Fruit fly (Drosophila melanogaster) whole organism, embryonic: Measurements from ENCODE around the gene CG32544.

Experiments used
- ATbp ChIP-seq: fragments of 200-800 bp; sonication (Bioruptor generic); optimal IDR thresholded peaks from 2 replicates; lab custom pipeline; 2017; ENCODE audit warnings: missing biosample characterization, mild to moderate bottlenecking, missing genetic modification characterization, missing genetic modification reagents
- Antp ChIP-seq: fragments of 200-800 bp; sonication (Bioruptor generic); optimal IDR thresholded peaks from 3 replicates; lab custom pipeline; 2016; ENCODE audit warnings: missing biosample characterization, missing genetic modification characterization
- Bgb ChIP-seq: fragments of 200-800 bp; sonication (Bioruptor generic); IDR thresholded peaks from 2 replicates; pipeline ENCODE4 v1.3.6; 2022; ENCODE audit warnings: missing biosample characterization, missing genetic modification characterization; ENCODE audit not compliant: partially characterized antibody
- Blimp-1 ChIP-seq: fragments of 200-800 bp; sonication (Bioruptor generic); optimal IDR thresholded peaks from 3 replicates; lab custom pipeline; 2018; ENCODE audit warnings: missing biosample characterization, missing genetic modification characterization, mild to moderate bottlenecking, moderate library complexity, missing genetic modification reagents
- Bteb2 ChIP-seq: fragments of 200-800 bp; sonication (Bioruptor generic); optimal IDR thresholded peaks from 2 replicates; lab custom pipeline; 2016; ENCODE audit warnings: missing biosample characterization, missing genetic modification characterization
- CG10462 ChIP-seq: fragments of 200-800 bp; sonication (Bioruptor generic); optimal IDR thresholded peaks from 2 replicates; lab custom pipeline; 2016; ENCODE audit warnings: missing biosample characterization, missing genetic modification characterization
- CG11085 ChIP-seq: fragments of 200-800 bp; sonication (Bioruptor generic); IDR thresholded peaks from 2 replicates; pipeline ENCODE4 v1.3.6; 2022; ENCODE audit warnings: missing biosample characterization, missing genetic modification characterization
- CG11504 ChIP-seq: fragments of 200-800 bp; sonication (Bioruptor generic); optimal IDR thresholded peaks from 3 replicates; lab custom pipeline; 2019; ENCODE audit warnings: missing biosample characterization, mild to moderate bottlenecking, missing genetic modification characterization, moderate library complexity
- CG12219 ChIP-seq: fragments of 200-800 bp; sonication (Bioruptor generic); optimal IDR thresholded peaks from 3 replicates; lab custom pipeline; 2018; ENCODE audit warnings: missing biosample characterization, mild to moderate bottlenecking, missing genetic modification characterization
- CG12236 ChIP-seq: fragments of 200-800 bp; sonication (Bioruptor generic); optimal IDR thresholded peaks from 2 replicates; lab custom pipeline; 2016; ENCODE audit warnings: missing biosample characterization, missing genetic modification characterization
- CG15601 ChIP-seq: fragments of 200-800 bp; sonication (Bioruptor generic); optimal IDR thresholded peaks from 3 replicates; lab custom pipeline; 2019; ENCODE audit warnings: missing biosample characterization, mild to moderate bottlenecking, missing genetic modification characterization, moderate library complexity
- CG1602 ChIP-seq: fragments of 200-800 bp; sonication (Bioruptor generic); optimal IDR thresholded peaks from 3 replicates; lab custom pipeline; 2016; ENCODE audit warnings: missing biosample characterization, missing genetic modification characterization
- CG1603 ChIP-seq: fragments of 200-800 bp; sonication (Bioruptor generic); optimal IDR thresholded peaks from 2 replicates; lab custom pipeline; 2019; ENCODE audit warnings: missing biosample characterization, mild to moderate bottlenecking, missing genetic modification characterization, moderate library complexity
- CG16779 ChIP-seq: fragments of 200-800 bp; sonication (Bioruptor generic); IDR thresholded peaks from 2 replicates; pipeline ENCODE4 v1.3.6; 2022; ENCODE audit warnings: missing biosample characterization, missing genetic modification characterization
- CG16815 ChIP-seq: fragments of 200-800 bp; sonication (Bioruptor generic); optimal IDR thresholded peaks from 3 replicates; lab custom pipeline; 2017; ENCODE audit warnings: missing biosample characterization, mild to moderate bottlenecking, missing genetic modification characterization
- CG17361 ChIP-seq: fragments of 200-800 bp; sonication (Bioruptor generic); IDR thresholded peaks from 3 replicates; pipeline ENCODE4 v1.3.6; 2022; ENCODE audit warnings: missing biosample characterization, missing genetic modification characterization
- CG17829 ChIP-seq: fragments of 200-800 bp; optimal IDR thresholded peaks from 2 replicates; lab custom pipeline; 2019; ENCODE audit warnings: missing biosample characterization, mild to moderate bottlenecking, missing genetic modification characterization, moderate library complexity
- CG1832 ChIP-seq: fragments of 200-800 bp; sonication (Bioruptor generic); optimal IDR thresholded peaks from 2 replicates; lab custom pipeline; 2017; ENCODE audit warnings: missing biosample characterization, mild to moderate bottlenecking, missing genetic modification characterization, inconsistent platforms
- CG3726 ChIP-seq: fragments of 200-800 bp; sonication (Bioruptor generic); IDR thresholded peaks from 3 replicates; pipeline ENCODE4, ENCODE4 v1.3.6; 2022; ENCODE audit warnings: missing biosample characterization, missing genetic modification characterization
- CG4328 ChIP-seq: fragments of 200-800 bp; sonication (Bioruptor generic); optimal IDR thresholded peaks from 3 replicates; lab custom pipeline; 2017; ENCODE audit warnings: missing biosample characterization, missing genetic modification reagents, missing genetic modification characterization
- CG6175 ChIP-seq: fragments of 200-800 bp; sonication (Bioruptor generic); IDR thresholded peaks from 3 replicates; pipeline ENCODE4 v1.3.6; 2022; ENCODE audit warnings: missing biosample characterization, missing genetic modification characterization
- CG6272 ChIP-seq: fragments of 200-800 bp; sonication (Bioruptor generic); IDR thresholded peaks from 2 replicates; pipeline ENCODE4 v1.3.6; 2022; ENCODE audit warnings: missing biosample characterization, missing genetic modification characterization
- CG6854 ChIP-seq: fragments of 200-800 bp; sonication (Bioruptor generic); optimal IDR thresholded peaks from 3 replicates; lab custom pipeline; 2017; ENCODE audit warnings: missing biosample characterization, mild to moderate bottlenecking, missing genetic modification characterization
- CG7839 ChIP-seq: fragments of 200-800 bp; sonication (Bioruptor generic); optimal IDR thresholded peaks from 3 replicates; lab custom pipeline; 2018; ENCODE audit warnings: missing biosample characterization, mild to moderate bottlenecking, missing genetic modification characterization, moderate library complexity
- CG8388 ChIP-seq: fragments of 200-800 bp; sonication (Bioruptor generic); optimal IDR thresholded peaks from 2 replicates; lab custom pipeline; 2019; ENCODE audit warnings: missing biosample characterization, mild to moderate bottlenecking, missing genetic modification characterization, moderate library complexity
- CG9727 ChIP-seq: fragments of 200-800 bp; sonication (Bioruptor generic); optimal IDR thresholded peaks from 3 replicates; lab custom pipeline; 2017; ENCODE audit warnings: missing biosample characterization, mild to moderate bottlenecking, missing genetic modification characterization
- CG9797 ChIP-seq: fragments of 200-800 bp; sonication (Bioruptor generic); optimal IDR thresholded peaks from 3 replicates; lab custom pipeline; 2018; ENCODE audit warnings: missing biosample characterization, mild to moderate bottlenecking, missing genetic modification characterization
- Hr78 ChIP-seq, 2 experiments: fragments of 200-800 bp in 1 of 2; fragments of >200 bp in 1 of 2; sonication (Bioruptor generic) in 1 of 2; optimal IDR thresholded peaks; 2 replicates each; lab custom pipeline; 2017 to 2019; ENCODE audit warnings: missing biosample characterization in 2 of 2, missing genetic modification characterization in 2 of 2, mild to moderate bottlenecking in 1 of 2, moderate library complexity in 1 of 2
- Myb ChIP-seq: fragments of 200-800 bp; sonication (Bioruptor generic); optimal IDR thresholded peaks from 2 replicates; lab custom pipeline; 2016; ENCODE audit warnings: missing biosample characterization, missing genetic modification characterization
- NC2α ChIP-seq: fragments of 200-800 bp; sonication (Bioruptor generic); optimal IDR thresholded peaks from 2 replicates; lab custom pipeline; 2016; ENCODE audit warnings: missing biosample characterization, missing genetic modification characterization
- NfI ChIP-seq: fragments of 200-800 bp; sonication (Bioruptor generic); optimal IDR thresholded peaks from 3 replicates; lab custom pipeline; 2018; ENCODE audit warnings: missing biosample characterization, mild to moderate bottlenecking, missing genetic modification characterization, moderate library complexity
- PHDP ChIP-seq: fragments of 200-800 bp; sonication (Bioruptor generic); optimal IDR thresholded peaks from 3 replicates; lab custom pipeline; 2018; ENCODE audit warnings: missing biosample characterization, mild to moderate bottlenecking, missing genetic modification characterization, moderate library complexity
- Pdp1 ChIP-seq, 2 experiments: fragments of 200-800 bp; sonication (Bioruptor generic); optimal IDR thresholded peaks; 3 replicates each; lab custom pipeline; 2016; ENCODE audit warnings: missing biosample characterization in 2 of 2, missing genetic modification characterization in 2 of 2, mild to moderate bottlenecking in 1 of 2, moderate library complexity in 1 of 2
- Scr ChIP-seq: fragments of 200-800 bp; sonication (Bioruptor generic); IDR thresholded peaks from 2 replicates; pipeline ENCODE4 v1.3.6; 2022; ENCODE audit warnings: missing biosample characterization, missing genetic modification characterization; ENCODE audit not compliant: partially characterized antibody
- Trl ChIP-seq, 3 experiments: fragments of >200 bp in 2 of 3; fragments of 200-800 bp in 1 of 3; sonication (Bioruptor generic) in 1 of 3; optimal IDR thresholded peaks; 2 replicates in 1 of 3; 3 replicates in 2 of 3; lab custom pipeline; 2016 to 2017; ENCODE audit warnings: missing biosample characterization in 1 of 3, missing genetic modification characterization in 1 of 3
- Xbp1 ChIP-seq: fragments of 200-800 bp; sonication (Bioruptor generic); optimal IDR thresholded peaks from 3 replicates; lab custom pipeline; 2016; ENCODE audit warnings: missing biosample characterization, mild to moderate bottlenecking, missing genetic modification characterization
- Xrp1 ChIP-seq: fragments of 200-800 bp; sonication (Bioruptor generic); IDR thresholded peaks from 2 replicates; pipeline ENCODE4 v1.3.6; 2022; ENCODE audit warnings: missing biosample characterization, missing genetic modification characterization
- bsh ChIP-seq, 2 experiments: fragments of 200-800 bp; sonication (Bioruptor generic); optimal IDR thresholded peaks; 2 replicates each; lab custom pipeline; 2017 to 2018; ENCODE audit warnings: mild to moderate bottlenecking in 2 of 2, missing biosample characterization in 2 of 2, missing genetic modification characterization in 2 of 2, moderate library complexity in 1 of 2
- cg ChIP-seq: fragments of 200-800 bp; sonication (Bioruptor generic); optimal IDR thresholded peaks from 3 replicates; lab custom pipeline; 2019; ENCODE audit warnings: missing biosample characterization, mild to moderate bottlenecking, missing genetic modification characterization, moderate library complexity
- exex ChIP-seq: fragments of 200-800 bp; sonication (Bioruptor generic); optimal IDR thresholded peaks from 4 replicates; lab custom pipeline; 2018; ENCODE audit warnings: missing biosample characterization, mild to moderate bottlenecking, missing genetic modification characterization, moderate library complexity
- fd96Cb ChIP-seq: fragments of 200-800 bp; sonication (Bioruptor generic); optimal IDR thresholded peaks from 2 replicates; lab custom pipeline; 2018; ENCODE audit warnings: missing biosample characterization, mild to moderate bottlenecking, missing genetic modification characterization, moderate library complexity
- gce ChIP-seq: fragments of 200-800 bp; sonication (Bioruptor generic); IDR thresholded peaks from 3 replicates; pipeline ENCODE4 v1.3.6; 2022; ENCODE audit warnings: missing biosample characterization, missing genetic modification characterization
- gem ChIP-seq: fragments of 200-800 bp; sonication (Bioruptor generic); optimal IDR thresholded peaks from 2 replicates; lab custom pipeline; 2019; ENCODE audit warnings: missing biosample characterization, mild to moderate bottlenecking, missing genetic modification characterization, moderate library complexity
- grau ChIP-seq: fragments of 200-800 bp; optimal IDR thresholded peaks from 3 replicates; lab custom pipeline; 2019; ENCODE audit warnings: missing biosample characterization, mild to moderate bottlenecking, missing genetic modification characterization, moderate library complexity
- jumu ChIP-seq: fragments of 200-800 bp; sonication (Bioruptor generic); optimal IDR thresholded peaks from 3 replicates; lab custom pipeline; 2016; ENCODE audit warnings: missing biosample characterization, missing genetic modification characterization
- kni ChIP-seq: fragments of 200-800 bp; sonication (Bioruptor generic); optimal IDR thresholded peaks from 3 replicates; lab custom pipeline; 2017; ENCODE audit warnings: mild to moderate bottlenecking, missing biosample characterization, missing genetic modification reagents, missing genetic modification characterization
- stwl ChIP-seq: fragments of 200-800 bp; sonication (Bioruptor generic); optimal IDR thresholded peaks from 3 replicates; lab custom pipeline; 2018; ENCODE audit warnings: missing biosample characterization, mild to moderate bottlenecking, missing genetic modification characterization, moderate library complexity
- trh ChIP-seq: fragments of 200-800 bp; sonication (Bioruptor generic); optimal IDR thresholded peaks from 2 replicates; lab custom pipeline; 2016; ENCODE audit warnings: missing biosample characterization, missing genetic modification characterization
- wdn ChIP-seq: fragments of 200-800 bp; sonication (Bioruptor generic); IDR thresholded peaks from 2 replicates; pipeline ENCODE4 v1.3.6; 2022; ENCODE audit warnings: missing biosample characterization, missing genetic modification characterization

Gene CG32544

DNA sequence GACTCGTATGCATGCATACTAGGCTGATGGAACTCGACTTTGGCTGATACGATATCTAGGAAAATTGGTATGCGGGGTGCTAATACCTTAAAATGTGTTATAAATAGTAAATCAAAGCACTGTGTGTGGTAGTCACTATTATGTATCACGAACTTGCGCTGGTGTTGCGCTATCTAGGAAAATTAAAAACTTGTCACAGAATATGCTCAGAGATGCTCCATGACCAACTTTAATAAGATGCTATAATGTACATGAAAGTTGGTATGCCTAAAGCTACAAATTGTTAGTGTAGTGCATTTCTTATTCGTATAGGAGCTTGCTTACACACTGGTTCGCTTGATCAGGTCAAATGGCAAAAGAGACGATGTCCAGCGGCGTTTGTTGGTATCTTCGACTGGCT, 50.7 kb downstream of the CG32544 start (continued):
- TF ChIP-seq CG7839 (peak; percentile 40), Scr (GFP tag; lab: Robert Waterston, UW) (no peak), trh (GFP tag; lab: Kevin White, UChicago) (no peak), gem (peak; percentile 56), CG11504 (peak; percentile 33), CG10462 (GFP tag; lab: Kevin White, UChicago) (no peak), kni (GFP tag; lab: Kevin White, UChicago) (no peak), stwl (tag; lab: Kevin White, UChicago) (no peak), Bteb2 (GFP tag; lab: Kevin White, UChicago) (no peak), CG17829 (peak; percentile 11), CG12219 (GFP tag; lab: Kevin White, UChicago) (peak; percentile 26), Myb (GFP tag; lab: Kevin White, UChicago) (no peak), exex (tag; lab: Kevin White, UChicago) (no peak), CG15601 (tag; lab: Kevin White, UChicago) (peak; percentile 30), grau (peak; percentile 29), Trl (optimal IDR thresholded peaks at IDR 0.05; lab: Kevin White, UChicago) (no peak), Trl (GFP tag; optimal IDR thresholded peaks at IDR 0.05; lab: Kevin White, UChicago) (peak; percentile 9), CG1832 (no peak), Xbp1 (GFP tag; lab: Kevin White, UChicago) (no peak), CG1602 (GFP tag; lab: Kevin White, UChicago) (peak; percentile 4), CG4328 (GFP tag; lab: Kevin White, UChicago) (no peak), CG9797 (no peak), CG16815 (GFP tag; lab: Kevin White, UChicago) (no peak), CG3726 (GFP tag; lab: Robert Waterston, UW) (no peak), gce (no peak), CG6854 (no peak), CG16779 (GFP tag; lab: Robert Waterston, UW) (no peak), CG12236 (GFP tag; lab: Kevin White, UChicago) (no peak), NfI (GFP tag; lab: Kevin White, UChicago) (no peak), Hr78 (GFP tag; optimal IDR thresholded peaks at IDR 0.05; lab: Kevin White, UChicago) (peak in 1 of 2 experiments; percentile 39), PHDP (no peak), Antp (GFP tag; lab: Kevin White, UChicago) (peak; percentile 3), NC2α (GFP tag; lab: Kevin White, UChicago) (no peak), Xrp1 (GFP tag; lab: Robert Waterston, UW) (peak; percentile 46; the same call in 1 of the 2 replicates), CG11085 (GFP tag; lab: Robert Waterston, UW) (no peak), CG6175 (GFP tag; lab: Robert Waterston, UW) (no peak), bsh (GFP tag; optimal IDR thresholded peaks at IDR 0.05; lab: Kevin White, UChicago) (peak in 1 of 2 experiments; percentile 70), CG17361 (peak; percentile 65; the same call in 2 of the 3 replicates), CG9727 (GFP tag; lab: Kevin White, UChicago) (peak; percentile 18), wdn (no peak), CG6272 (GFP tag; lab: Robert Waterston, UW) (no peak), fd96Cb (peak; percentile 41), CG8388 (no peak), Pdp1 (GFP tag; optimal IDR thresholded peaks at IDR 0.05; lab: Kevin White, UChicago) (peak in 1 of 2 experiments; percentile 23), cg (no peak), Bgb (no peak), ATbp (GFP tag; lab: Kevin White, UChicago) (peak; percentile 11), Blimp-1 (GFP tag; lab: Kevin White, UChicago) (peak; percentile 38), CG1603 (tag; lab: Kevin White, UChicago) (peak; percentile 43), jumu (GFP tag; lab: Kevin White, UChicago) (no peak)
